Worm (Caenorhabditis elegans) whole organism, L4 larva: ENCODE data around the gene F56A8.9.
"Not testable (repeated sequence)": the region's sequence is repeated elsewhere in the genome, so short reads cannot be mapped to it uniquely, and the experiment has no call there.

ENCODE experiments used
- D1046.2 ChIP-seq: fragments of 200-800 bp; sonication (Bioruptor generic); IDR thresholded peaks from 2 replicates; pipeline ENCODE4 v1.3.6; 2022; ENCODE audit warnings: missing genetic modification characterization, missing compliant biosample characterization
- F10B5.3 ChIP-seq: sonication (generic microtip); optimal IDR thresholded peaks from 2 replicates; lab custom pipeline; 2016; ENCODE audit warnings: mild to moderate bottlenecking, missing genetic modification characterization, missing compliant biosample characterization
- F37D6.2 ChIP-seq: sonication (generic microtip); optimal IDR thresholded peaks from 2 replicates; lab custom pipeline; 2016; ENCODE audit warnings: mild to moderate bottlenecking, missing genetic modification characterization, missing compliant biosample characterization
- T26A8.4 ChIP-seq: fragments of 200-800 bp; sonication (Bioruptor generic); IDR thresholded peaks from 2 replicates; pipeline ENCODE4 v1.3.6; 2022; ENCODE audit warnings: missing genetic modification characterization, missing compliant biosample characterization
- Y48G9A.11 ChIP-seq: fragments of 200-800 bp; sonication (Bioruptor generic); IDR thresholded peaks from 2 replicates; pipeline ENCODE4 v1.3.6; 2022; ENCODE audit warnings: missing genetic modification reagents, missing genetic modification characterization, missing compliant biosample characterization
- ZK337.2 ChIP-seq: fragments of 200-800 bp; sonication (Bioruptor generic); IDR thresholded peaks from 2 replicates; pipeline ENCODE4 v1.3.6; 2022; ENCODE audit warnings: missing genetic modification reagents, missing genetic modification characterization, missing compliant biosample characterization
- arid-1 ChIP-seq: fragments of 200-800 bp; sonication (Bioruptor generic); conservative IDR thresholded peaks from 2 replicates; pipeline ENCODE4 v1.3.6; 2022; ENCODE audit warnings: missing genetic modification reagents, missing genetic modification characterization, missing compliant biosample characterization
- ceh-20 ChIP-seq: fragments of 200-800 bp; sonication (Bioruptor generic); IDR thresholded peaks from 2 replicates; pipeline ENCODE4 v1.3.6; 2022; ENCODE audit warnings: missing genetic modification reagents, missing genetic modification characterization, missing compliant biosample characterization
- ceh-62 ChIP-seq: sonication (generic microtip); optimal IDR thresholded peaks from 2 replicates; lab custom pipeline; 2017; ENCODE audit warnings: missing biosample characterization, missing genetic modification characterization
- ctbp-1 ChIP-seq: fragments of 200-800 bp; sonication (Bioruptor generic); IDR thresholded peaks from 2 replicates; pipeline ENCODE4 v1.3.6; 2022; ENCODE audit warnings: missing genetic modification reagents, missing genetic modification characterization, missing compliant biosample characterization
- daf-16 ChIP-seq, 3 experiments: sonication (generic microtip); optimal IDR thresholded peaks; 2 replicates each; lab custom pipeline; 2016 to 2017; ENCODE audit warnings: missing genetic modification characterization in 3 of 3, missing genetic modification reagents in 3 of 3, mild to moderate bottlenecking in 2 of 3, missing compliant biosample characterization in 2 of 3, missing biosample characterization in 1 of 3, moderate library complexity in 1 of 3
- dmd-6 ChIP-seq: fragments of 200-800 bp; sonication (Bioruptor generic); IDR thresholded peaks from 2 replicates; pipeline ENCODE4 v1.3.6; 2022; ENCODE audit warnings: missing genetic modification reagents, missing genetic modification characterization, missing compliant biosample characterization
- dmd-8 ChIP-seq: fragments of 200-800 bp; sonication (Bioruptor generic); IDR thresholded peaks from 2 replicates; pipeline ENCODE4 v1.3.6; 2022; ENCODE audit warnings: missing genetic modification characterization, missing compliant biosample characterization
- dpl-1 ChIP-seq: fragments of 150-350 bp; optimal IDR thresholded peaks from 2 replicates; lab custom pipeline; 2014; ENCODE audit warnings: missing biosample characterization, missing genetic modification reagents, missing genetic modification characterization
- dve-1 ChIP-seq: sonication (generic microtip); optimal IDR thresholded peaks from 2 replicates; lab custom pipeline; 2017; ENCODE audit warnings: antibody characterized with exemption, mild to moderate bottlenecking, missing genetic modification characterization, missing compliant biosample characterization; ENCODE audit not compliant: insufficient read depth
- egl-43 ChIP-seq: fragments of 200-800 bp; sonication (Bioruptor generic); IDR thresholded peaks from 2 replicates; pipeline ENCODE4 v1.3.6; 2022; ENCODE audit warnings: missing genetic modification reagents, missing genetic modification characterization, missing compliant biosample characterization
- hlh-11 ChIP-seq: fragments of 200-800 bp; sonication (Bioruptor generic); optimal IDR thresholded peaks from 2 replicates; lab custom pipeline; 2018; ENCODE audit warnings: mild to moderate bottlenecking, missing genetic modification characterization, missing compliant biosample characterization
- hlh-30 ChIP-seq: sonication (generic microtip); optimal IDR thresholded peaks from 2 replicates; lab custom pipeline; 2017; ENCODE audit warnings: antibody characterized with exemption, mild to moderate bottlenecking, missing genetic modification characterization, missing compliant biosample characterization; ENCODE audit not compliant: insufficient read depth
- hmg-1.1 ChIP-seq: fragments of 200-800 bp; sonication (Bioruptor generic); IDR thresholded peaks from 2 replicates; pipeline ENCODE4 v1.3.6; 2022; ENCODE audit warnings: missing genetic modification reagents, missing genetic modification characterization, missing compliant biosample characterization
- lim-7 ChIP-seq: fragments of 200-800 bp; sonication (Bioruptor generic); IDR thresholded peaks from 2 replicates; pipeline ENCODE4 v1.3.6; 2022; ENCODE audit warnings: missing genetic modification characterization, missing compliant biosample characterization
- lin-1 ChIP-seq: fragments of 200-800 bp; sonication (Bioruptor generic); IDR thresholded peaks from 2 replicates; pipeline ENCODE4 v1.3.6; 2022; ENCODE audit warnings: missing genetic modification reagents, missing genetic modification characterization, missing compliant biosample characterization
- lin-29 ChIP-seq: fragments of 200-800 bp; sonication (Bioruptor generic); IDR thresholded peaks from 2 replicates; pipeline ENCODE4 v1.3.6; 2022; ENCODE audit warnings: missing genetic modification reagents, missing genetic modification characterization, missing compliant biosample characterization
- lin-38 ChIP-seq: fragments of 200-800 bp; sonication (Bioruptor generic); IDR thresholded peaks from 2 replicates; pipeline ENCODE4 v1.3.6; 2022; ENCODE audit warnings: missing genetic modification reagents, missing genetic modification characterization, missing compliant biosample characterization
- lsy-2 ChIP-seq, 2 experiments: fragments of 150-350 bp in 1 of 2; sonication (generic microtip) in 1 of 2; optimal IDR thresholded peaks; 2 replicates each; lab custom pipeline; 2014 to 2017; ENCODE audit warnings: missing biosample characterization in 2 of 2, missing genetic modification characterization in 2 of 2
- mes-2 ChIP-seq: sonication (generic microtip); optimal IDR thresholded peaks from 2 replicates; lab custom pipeline; 2016; ENCODE audit warnings: missing genotype, mild to moderate bottlenecking, missing genetic modification characterization, missing compliant biosample characterization; ENCODE audit not compliant: poor library complexity, severe bottlenecking
- nhr-102 ChIP-seq: sonication (generic microtip); optimal IDR thresholded peaks from 2 replicates; lab custom pipeline; 2016; ENCODE audit warnings: mild to moderate bottlenecking, missing genetic modification characterization, moderate library complexity, missing compliant biosample characterization
- nhr-28 ChIP-seq: fragments of 150-350 bp; optimal IDR thresholded peaks from 2 replicates; lab custom pipeline; 2014; ENCODE audit warnings: missing biosample characterization, missing genetic modification characterization
- nhr-42 ChIP-seq: fragments of 200-800 bp; sonication (Bioruptor generic); IDR thresholded peaks from 2 replicates; pipeline ENCODE4 v1.3.6; 2022; ENCODE audit warnings: missing genetic modification characterization, missing compliant biosample characterization
- pha-4 ChIP-seq, 2 experiments: fragments of 150-350 bp in 1 of 2; fragments of 200-800 bp in 1 of 2; sonication (Bioruptor generic) in 1 of 2; IDR thresholded peaks in 1 of 2; optimal IDR thresholded peaks in 1 of 2; 2 replicates each; pipeline versions ENCODE4 v1.3.6 to Lab custom; 2014 to 2022; ENCODE audit warnings: missing genetic modification characterization in 2 of 2, missing genetic modification reagents in 2 of 2, missing biosample characterization in 1 of 2, missing compliant biosample characterization in 1 of 2
- php-3 ChIP-seq: fragments of 200-800 bp; sonication (Bioruptor generic); IDR thresholded peaks from 2 replicates; pipeline ENCODE4 v1.3.6; 2022; ENCODE audit warnings: missing genetic modification reagents, missing genetic modification characterization, missing compliant biosample characterization
- rbr-2 ChIP-seq: sonication (generic microtip); optimal IDR thresholded peaks from 2 replicates; lab custom pipeline; 2016; ENCODE audit warnings: missing genotype, missing genetic modification characterization, missing compliant biosample characterization
- saeg-2 ChIP-seq: fragments of 200-800 bp; sonication (Bioruptor generic); IDR thresholded peaks from 2 replicates; pipeline ENCODE4 v1.3.6; 2022; ENCODE audit warnings: missing genetic modification reagents, missing genetic modification characterization, missing compliant biosample characterization
- set-16 ChIP-seq: fragments of 200-800 bp; sonication (Bioruptor generic); IDR thresholded peaks from 2 replicates; pipeline ENCODE4 v1.3.6; 2022; ENCODE audit warnings: missing genetic modification reagents, missing genetic modification characterization, missing compliant biosample characterization
- snpc-1.2 ChIP-seq: fragments of 200-800 bp; sonication (Bioruptor generic); IDR thresholded peaks from 2 replicates; pipeline ENCODE4 v1.3.6; 2022; ENCODE audit warnings: missing genetic modification reagents, missing genetic modification characterization, missing compliant biosample characterization
- tra-1 ChIP-seq: fragments of 200-800 bp; sonication (Bioruptor generic); IDR thresholded peaks from 2 replicates; pipeline ENCODE4 v1.3.6; 2022; ENCODE audit warnings: missing genetic modification reagents, missing genetic modification characterization, missing compliant biosample characterization
- vab-7 ChIP-seq: fragments of 200-800 bp; sonication (Bioruptor generic); IDR thresholded peaks from 2 replicates; pipeline ENCODE4 v1.3.6; 2022; ENCODE audit warnings: missing genetic modification reagents, missing genetic modification characterization, missing compliant biosample characterization
- zfp-3 ChIP-seq: fragments of 200-800 bp; sonication (Bioruptor generic); conservative IDR thresholded peaks from 2 replicates; pipeline ENCODE4 v1.3.6; 2022; ENCODE audit warnings: missing genetic modification reagents, missing genetic modification characterization, missing compliant biosample characterization
- ztf-7 ChIP-seq: fragments of 150-350 bp; optimal IDR thresholded peaks from 2 replicates; lab custom pipeline; 2014; ENCODE audit warnings: missing biosample characterization, missing genetic modification characterization

The F56A8.9 gene

DNA sequence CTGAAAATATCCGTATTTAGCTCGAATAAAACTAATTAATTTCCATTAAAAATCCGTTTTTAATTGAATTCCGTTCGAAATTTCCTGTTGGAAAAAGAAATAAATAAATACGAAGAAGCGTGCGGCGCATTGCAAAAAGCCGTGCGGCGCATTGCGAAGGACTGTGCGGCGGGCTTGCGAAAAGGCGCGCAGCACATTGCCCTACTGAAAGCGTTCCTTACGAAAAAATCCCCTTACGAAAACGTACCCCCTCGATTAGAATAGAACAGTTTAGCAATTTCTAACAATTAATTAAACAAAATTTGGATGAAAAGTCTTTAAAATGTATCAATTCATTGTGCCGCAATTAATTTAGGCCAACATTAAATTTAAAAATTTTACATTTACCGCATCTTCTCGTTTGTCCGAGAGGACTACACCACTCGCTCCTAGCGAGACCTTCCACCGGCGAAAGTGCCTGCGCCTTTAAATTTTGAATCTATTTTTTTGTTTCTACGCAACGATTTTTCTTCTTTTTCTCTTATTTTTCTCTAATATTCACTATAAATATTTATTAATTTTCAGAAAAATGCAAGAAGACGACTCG is 41.9 kb downstream of the F56A8.9 start, which contains the start of gene npp-18:
Gene npp-18, plus strand, starts transcription at position 565 of the 586 bp plus-strand sequence.
- TF ChIP-seq ceh-20, result peak; percentile 77
- peak; percentile 12 for TF ChIP-seq ceh-62 (tag; lab: Kevin White, UChicago)
- peak; percentile 89 for TF ChIP-seq dpl-1 (GFP tag; lab: Kevin White, UChicago)
- peak; percentile 4 for TF ChIP-seq hlh-11 (tag; lab: Kevin White, UChicago)
- peak; percentile 9 for TF ChIP-seq nhr-28 (tag; lab: Kevin White, UChicago)
- TF ChIP-seq ztf-7, result peak; percentile 0
- TF ChIP-seq vab-7 (GFP tag; lab: Robert Waterston, UW), result peak; percentile 67
- TF ChIP-seq lsy-2 (tag; optimal IDR thresholded peaks at IDR 0.05; lab: Kevin White, UChicago), result peak in 1 of 2 experiments; percentile 86
- peak; percentile 81 for TF ChIP-seq mes-2 (tag; lab: Kevin White, UChicago)
- TF ChIP-seq saeg-2 (GFP tag; lab: Robert Waterston, UW), result peak; percentile 76; the same call in 1 of the 2 replicates
- TF ChIP-seq ZK337.2 (GFP tag; lab: Robert Waterston, UW), result 0 out of 2 replicates have a peak, but pooled peaks have one; percentile 46
- TF ChIP-seq nhr-102 (tag; lab: Kevin White, UChicago), result peak; percentile 49
- peak; percentile 61 for TF ChIP-seq rbr-2 (tag; lab: Kevin White, UChicago)
- TF ChIP-seq daf-16 (GFP tag; optimal IDR thresholded peaks at IDR 0.05; lab: Kevin White, UChicago); pha-4 (tag; optimal IDR thresholded peaks at IDR 0.05; lab: Kevin White, UChicago): not testable (repeated sequence)
- TF ChIP-seq daf-16 (tag; optimal IDR thresholded peaks at IDR 0.05; lab: Kevin White, UChicago), result peak; percentile 2
- 0 out of 2 replicates have a peak, but pooled peaks have one; percentile 15 for TF ChIP-seq arid-1 (GFP tag; lab: Robert Waterston, UW)
- TF ChIP-seq lim-7 (GFP tag; lab: Robert Waterston, UW), result peak; percentile 62; the same call in 1 of the 2 replicates
- peak; percentile 77 for TF ChIP-seq pha-4 (GFP tag; IDR thresholded peaks at IDR 0.05; lab: Robert Waterston, UW)
- TF ChIP-seq F37D6.2 (tag; lab: Kevin White, UChicago), result peak; percentile 16
- peak; percentile 76; the same call in 1 of the 2 replicates for TF ChIP-seq egl-43 (GFP tag; lab: Robert Waterston, UW)
- TF ChIP-seq lin-1 (GFP tag; lab: Robert Waterston, UW), result 0 out of 2 replicates have a peak, but pooled peaks have one; percentile 54
- peak; percentile 84 for TF ChIP-seq lin-38 (GFP tag; lab: Robert Waterston, UW)
- TF ChIP-seq dmd-8, result 0 out of 2 replicates have a peak, but pooled peaks have one; percentile 44
- 0 out of 2 replicates have a peak, but pooled peaks have one; percentile 62 for TF ChIP-seq nhr-42 (GFP tag; lab: Robert Waterston, UW)
- peak; percentile 87 for TF ChIP-seq T26A8.4 (GFP tag; lab: Robert Waterston, UW)
- TF ChIP-seq hlh-30, result peak; percentile 4
- TF ChIP-seq php-3 (GFP tag; lab: Robert Waterston, UW), result peak; percentile 45; the same call in 1 of the 2 replicates
- peak; percentile 55; the same call in 1 of the 2 replicates for TF ChIP-seq Y48G9A.11 (GFP tag; lab: Robert Waterston, UW)
- peak; percentile 58; the same call in 1 of the 2 replicates for TF ChIP-seq lin-29 (GFP tag; lab: Robert Waterston, UW)
- peak; percentile 56 for TF ChIP-seq dve-1 (tag; lab: Kevin White, UChicago)
- peak; percentile 70 for TF ChIP-seq zfp-3 (GFP tag; lab: Robert Waterston, UW)
- peak; percentile 55; the same call in 1 of the 2 replicates for TF ChIP-seq set-16 (GFP tag; lab: Robert Waterston, UW)
- 0 out of 2 replicates have a peak, but pooled peaks have one; percentile 7 for TF ChIP-seq snpc-1.2 (GFP tag; lab: Robert Waterston, UW)
- TF ChIP-seq D1046.2 (GFP tag; lab: Robert Waterston, UW), result peak; percentile 77; the same call in 1 of the 2 replicates
- TF ChIP-seq hmg-1.1 (GFP tag; lab: Robert Waterston, UW), result peak; percentile 86
- peak; percentile 43 for TF ChIP-seq F10B5.3
- TF ChIP-seq ctbp-1 (GFP tag; lab: Robert Waterston, UW), result peak; percentile 70; the same call in 1 of the 2 replicates
- peak; percentile 54 for TF ChIP-seq dmd-6 (GFP tag; lab: Robert Waterston, UW)
- TF ChIP-seq tra-1 (GFP tag; lab: Robert Waterston, UW), result peak; percentile 71; the same call in 1 of the 2 replicates
